Worm (Caenorhabditis elegans) whole organism, young adult: ENCODE results near the gene msp-40.
A peak's percentile ranks its signal among the peaks of the same experiment; 100 is the strongest.
"Not testable (repeated sequence)": the region's sequence is repeated elsewhere in the genome, so short reads cannot be mapped to it uniquely, and the experiment has no call there.

Source experiments
- B0019.2 ChIP-seq: fragments of 200-800 bp; sonication (Bioruptor generic); conservative IDR thresholded peaks from 2 replicates; pipeline ENCODE4 v1.3.6; 2022; ENCODE audit warnings: missing genetic modification reagents, missing genetic modification characterization, missing compliant biosample characterization
- F10E7.11 ChIP-seq: sonication (generic microtip); optimal IDR thresholded peaks from 2 replicates; lab custom pipeline; 2017; ENCODE audit warnings: mild to moderate bottlenecking, missing genetic modification characterization, moderate library complexity, missing compliant biosample characterization
- F37B4.10 ChIP-seq: fragments of 200-800 bp; sonication (Bioruptor generic); IDR thresholded peaks from 2 replicates; pipeline ENCODE4 v1.3.6; 2022; ENCODE audit warnings: missing genetic modification characterization, missing compliant biosample characterization
- F39B2.1 ChIP-seq: fragments of 200-800 bp; sonication (Bioruptor generic); IDR thresholded peaks from 2 replicates; pipeline ENCODE4 v1.3.6; 2022; ENCODE audit warnings: missing genetic modification reagents, missing genetic modification characterization, missing compliant biosample characterization
- F57A8.1 ChIP-seq: fragments of 200-800 bp; sonication (Bioruptor generic); optimal IDR thresholded peaks from 2 replicates; lab custom pipeline; 2018; ENCODE audit warnings: mild to moderate bottlenecking, missing genetic modification characterization, moderate library complexity, missing compliant biosample characterization
- T07F8.4 ChIP-seq: sonication (generic microtip); optimal IDR thresholded peaks from 2 replicates; lab custom pipeline; 2016; ENCODE audit warnings: mild to moderate bottlenecking, missing genetic modification characterization, moderate library complexity, missing compliant biosample characterization
- T26A5.8 ChIP-seq: sonication (generic microtip); optimal IDR thresholded peaks from 2 replicates; lab custom pipeline; 2016; ENCODE audit warnings: missing genetic modification characterization, missing compliant biosample characterization
- Y56A3A.18 ChIP-seq: fragments of 200-800 bp; sonication (Bioruptor generic); IDR thresholded peaks from 2 replicates; pipeline ENCODE4 v1.3.6; 2022; ENCODE audit warnings: missing genetic modification reagents, missing genetic modification characterization, missing compliant biosample characterization
- ZK185.1 ChIP-seq: sonication (generic microtip); optimal IDR thresholded peaks from 2 replicates; lab custom pipeline; 2016; ENCODE audit warnings: mild to moderate bottlenecking, missing genetic modification characterization, missing compliant biosample characterization; ENCODE audit not compliant: poor library complexity, severe bottlenecking
- aptf-2 ChIP-seq: fragments of 200-800 bp; sonication (Bioruptor generic); conservative IDR thresholded peaks from 2 replicates; pipeline ENCODE4 v1.3.6; 2022; ENCODE audit warnings: missing genetic modification reagents, missing genetic modification characterization, missing compliant biosample characterization
- attf-5 ChIP-seq: fragments of 200-800 bp; sonication (Bioruptor generic); optimal IDR thresholded peaks from 2 replicates; lab custom pipeline; 2018; ENCODE audit warnings: mild to moderate bottlenecking, missing genetic modification characterization, missing compliant biosample characterization
- cebp-2 ChIP-seq: fragments of 200-800 bp; sonication (Bioruptor generic); IDR thresholded peaks from 2 replicates; pipeline ENCODE4 v1.3.6; 2022; ENCODE audit warnings: missing genetic modification characterization, missing compliant biosample characterization
- dox-1 ChIP-seq: fragments of 200-800 bp; sonication (Bioruptor generic); IDR thresholded peaks from 2 replicates; pipeline ENCODE4 v1.3.6; 2022; ENCODE audit warnings: missing genetic modification reagents, missing genetic modification characterization, missing compliant biosample characterization
- ets-4 ChIP-seq: fragments of 200-800 bp; sonication (Bioruptor generic); optimal IDR thresholded peaks from 2 replicates; lab custom pipeline; 2018; ENCODE audit warnings: mild to moderate bottlenecking, missing genetic modification characterization, missing compliant biosample characterization
- hlh-12 ChIP-seq: sonication (generic microtip); optimal IDR thresholded peaks from 2 replicates; lab custom pipeline; 2016; ENCODE audit warnings: missing genetic modification characterization, missing compliant biosample characterization
- hsf-1 ChIP-seq: fragments of 200-800 bp; sonication (Bioruptor generic); IDR thresholded peaks from 2 replicates; pipeline ENCODE4 v1.3.6; 2022; ENCODE audit warnings: missing genetic modification reagents, missing genetic modification characterization, missing compliant biosample characterization
- lin-40 ChIP-seq: sonication (generic microtip); optimal IDR thresholded peaks from 2 replicates; lab custom pipeline; 2016; ENCODE audit warnings: missing genetic modification characterization, mild to moderate bottlenecking, missing compliant biosample characterization, missing genotype, missing genetic modification reagents
- mel-28 ChIP-seq: sonication (generic microtip); optimal IDR thresholded peaks from 2 replicates; lab custom pipeline; 2016; ENCODE audit warnings: borderline replicate concordance, mild to moderate bottlenecking, missing genetic modification characterization, missing compliant biosample characterization
- nfya-1 ChIP-seq: sonication (generic microtip); optimal IDR thresholded peaks from 2 replicates; lab custom pipeline; 2017; ENCODE audit warnings: antibody characterized with exemption, missing compliant biosample characterization, missing genetic modification characterization, borderline replicate concordance; ENCODE audit not compliant: insufficient read depth
- nhr-120 ChIP-seq: fragments of 200-800 bp; sonication (Bioruptor generic); IDR thresholded peaks from 2 replicates; pipeline ENCODE4 v1.3.6; 2022; ENCODE audit warnings: missing genetic modification characterization, missing compliant biosample characterization
- nhr-80 ChIP-seq: sonication (generic microtip); optimal IDR thresholded peaks from 2 replicates; lab custom pipeline; 2016; ENCODE audit warnings: missing genetic modification characterization, missing compliant biosample characterization
- repo-1 ChIP-seq: sonication (generic microtip); optimal IDR thresholded peaks from 2 replicates; lab custom pipeline; 2017; ENCODE audit warnings: mild to moderate bottlenecking, missing genetic modification characterization, missing compliant biosample characterization
- snpc-1.3 ChIP-seq: sonication (generic microtip); optimal IDR thresholded peaks from 2 replicates; lab custom pipeline; 2017; ENCODE audit warnings: missing genetic modification characterization, mild to moderate bottlenecking, missing compliant biosample characterization, antibody characterized with exemption, moderate library complexity, missing genotype, missing genetic modification reagents; ENCODE audit not compliant: insufficient read depth
- tbp1 ChIP-seq: fragments of 200-800 bp; sonication (Bioruptor generic); optimal IDR thresholded peaks from 2 replicates; lab custom pipeline; 2018; ENCODE audit warnings: mild to moderate bottlenecking, missing genetic modification characterization, missing compliant biosample characterization
- unc-62 ChIP-seq: fragments of 150-350 bp; optimal IDR thresholded peaks from 2 replicates; lab custom pipeline; 2014; ENCODE audit warnings: missing biosample characterization, missing genetic modification reagents, missing genetic modification characterization
- ztf-18 ChIP-seq: sonication (generic microtip); optimal IDR thresholded peaks from 2 replicates; lab custom pipeline; 2016; ENCODE audit warnings: missing genotype, mild to moderate bottlenecking, missing genetic modification characterization, missing compliant biosample characterization
- ztf-26 ChIP-seq: sonication (generic microtip); optimal IDR thresholded peaks from 2 replicates; lab custom pipeline; 2017; ENCODE audit warnings: missing genetic modification characterization, missing compliant biosample characterization

msp-40 gene

DNA sequence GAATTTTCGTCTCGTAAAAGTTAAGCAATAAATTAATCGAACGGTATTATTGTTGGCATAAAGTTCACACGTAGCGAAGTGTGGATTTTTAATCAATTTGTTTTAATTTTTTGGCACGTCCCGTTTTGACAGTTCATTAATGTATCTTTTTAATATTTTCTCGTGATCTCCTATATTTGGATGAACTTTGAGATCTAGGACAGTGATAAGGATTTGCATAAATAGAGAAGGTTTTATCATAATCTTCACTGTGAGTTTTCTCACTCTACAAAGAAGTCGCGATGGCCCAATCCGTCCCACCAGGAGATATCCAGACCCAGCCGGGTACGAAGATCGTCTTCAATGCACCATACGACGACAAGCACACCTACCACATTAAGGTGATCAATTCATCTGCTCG is at the start of gene msp-40, which contains the start of gene C33F10.8:
Gene msp-40, plus strand, starts transcription at position 282 of the 400 bp plus-strand sequence.
Gene C33F10.8, minus strand, starts transcription at position 101 of the 400 bp plus-strand sequence.
- TF ChIP-seq tbp1 (GFP tag; lab: Kevin White, UChicago); ets-4 (GFP tag; lab: Kevin White, UChicago); mel-28 (tag; lab: Kevin White, UChicago): not testable (repeated sequence)

DNA sequence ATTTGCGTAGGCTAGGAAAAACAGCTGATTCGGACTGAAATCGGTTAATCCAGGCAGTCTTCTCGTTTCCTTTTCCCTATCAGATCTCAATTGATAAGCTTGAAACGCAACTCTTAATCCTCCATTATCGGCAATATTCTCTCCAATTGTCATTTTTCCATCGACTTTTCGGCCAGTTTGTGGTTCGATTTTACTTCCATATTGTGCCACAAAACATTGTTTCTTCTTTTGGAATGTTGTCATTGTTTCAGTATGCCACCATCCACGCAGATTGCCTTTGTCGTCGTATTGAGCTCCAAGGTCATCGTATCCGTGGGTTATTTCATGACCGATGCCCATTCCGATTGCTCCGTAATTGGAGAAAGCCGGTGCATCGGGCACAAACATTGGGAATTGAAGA is 49.4 kb upstream of the msp-40 start:
- TF ChIP-seq aptf-2 (GFP tag; lab: Robert Waterston, UW), result no peak

DNA sequence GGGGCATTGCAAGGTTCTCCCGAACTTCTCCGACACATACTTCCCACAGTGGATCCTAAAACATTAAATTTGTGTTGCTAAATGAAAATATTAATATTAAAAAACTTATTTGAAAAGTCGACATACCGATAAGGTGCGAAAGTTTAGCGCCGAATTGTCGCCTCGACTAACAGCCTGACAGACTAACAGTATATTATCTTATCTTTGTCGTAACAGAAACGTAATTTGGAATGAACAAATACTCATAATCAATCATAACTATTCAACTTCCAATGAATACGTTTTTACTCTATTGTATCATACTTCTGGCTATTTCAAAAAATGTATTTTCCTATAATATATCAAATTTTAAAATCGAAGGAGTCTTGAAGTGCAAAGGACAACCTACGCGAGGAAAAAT is 48.3 kb upstream of the msp-40 start, which contains the start of gene F26G1.11:
Gene F26G1.11, plus strand, starts transcription at position 205 of the 400 bp plus-strand sequence.
- TF ChIP-seq attf-5, result no peak
- TF ChIP-seq nhr-80, result peak; percentile 38

DNA sequence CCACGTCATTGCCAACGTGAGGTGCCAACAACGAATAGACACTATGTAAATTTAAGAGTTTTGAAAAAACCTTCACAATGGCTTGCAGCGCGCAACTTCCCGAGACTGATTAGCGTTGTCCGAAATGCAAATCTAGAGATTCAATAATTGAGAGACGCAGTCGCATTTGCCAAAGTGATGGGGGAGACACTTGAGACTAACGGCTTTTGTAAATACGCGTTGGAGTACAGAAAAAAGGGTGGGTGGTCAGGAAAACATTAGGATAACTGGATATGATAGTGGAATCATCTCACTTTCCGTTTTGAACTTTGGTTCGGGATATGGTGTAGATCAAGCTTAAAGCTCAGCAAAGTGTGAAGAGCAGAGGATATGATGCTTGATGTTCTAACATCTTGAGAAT is 45.5 kb upstream of the msp-40 start:
- no peak for TF ChIP-seq snpc-1.3 (tag; lab: Kevin White, UChicago)
- TF ChIP-seq cebp-2 (GFP tag; lab: Robert Waterston, UW), result no peak
- TF ChIP-seq dox-1, result no peak
- no peak for TF ChIP-seq ztf-26
- TF ChIP-seq F57A8.1 (GFP tag; lab: Kevin White, UChicago), result no peak
- no peak for TF ChIP-seq nhr-120

DNA sequence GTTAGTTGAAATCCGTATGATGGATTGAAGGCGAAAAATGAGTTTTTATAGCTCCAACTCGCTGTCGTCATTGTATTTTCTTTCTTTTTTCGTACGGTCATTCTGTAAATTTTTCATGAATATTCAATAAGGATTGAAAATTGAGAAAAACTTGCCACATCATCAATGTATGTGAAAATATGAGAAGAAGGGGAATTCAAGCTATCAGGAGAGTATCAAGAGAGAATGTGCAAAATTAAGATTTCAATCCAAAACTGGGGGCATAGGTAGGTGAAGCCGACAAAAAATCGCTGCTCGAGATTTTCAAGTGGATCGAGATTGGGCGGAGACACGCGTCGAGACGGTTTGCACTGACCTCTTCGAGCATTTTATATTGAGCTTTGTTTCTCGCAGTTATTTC is 40.8 kb upstream of the msp-40 start, which contains the start of gene nep-12:
Gene nep-12, minus strand, starts transcription at position 101 of the 400 bp plus-strand sequence.
- TF ChIP-seq T26A5.8 (tag; lab: Kevin White, UChicago) (no peak), F39B2.1 (no peak), F10E7.11 (tag; lab: Kevin White, UChicago) (no peak)

DNA sequence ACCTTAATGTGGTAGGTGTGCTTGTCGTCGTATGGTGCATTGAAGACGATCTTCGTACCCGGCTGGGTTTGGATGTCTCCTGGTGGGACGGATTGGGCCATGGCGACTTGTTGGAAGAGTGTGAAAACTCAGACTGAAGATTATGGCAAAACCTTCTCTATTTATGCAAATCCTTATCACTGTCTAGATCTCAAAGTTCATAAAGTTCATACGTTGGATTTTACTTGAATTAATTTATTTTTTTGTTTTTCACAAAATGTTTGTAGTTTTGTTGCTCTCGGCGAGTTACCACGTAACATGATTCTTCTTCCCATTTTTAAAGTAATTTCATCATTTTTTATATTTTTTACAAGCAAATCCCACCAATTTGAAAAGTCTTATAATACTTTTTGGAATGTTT is 39.0 kb upstream of the msp-40 start, which contains the start of gene msp-3:
Gene msp-3, minus strand, starts transcription at position 101 of the 400 bp plus-strand sequence.
- TF ChIP-seq ZK185.1 (tag; lab: Kevin White, UChicago) (no peak), lin-40 (no peak), nfya-1 (tag; lab: Kevin White, UChicago) (no peak), hsf-1 (GFP tag; lab: Robert Waterston, UW) (no peak), F37B4.10 (GFP tag; lab: Robert Waterston, UW) (no peak), B0019.2 (GFP tag; lab: Robert Waterston, UW) (no peak), T07F8.4 (tag; lab: Kevin White, UChicago) (no peak), ztf-18 (tag; lab: Kevin White, UChicago) (no peak), hlh-12 (tag; lab: Kevin White, UChicago) (no peak), unc-62 (no peak), Y56A3A.18 (GFP tag; lab: Robert Waterston, UW) (no peak)

DNA sequence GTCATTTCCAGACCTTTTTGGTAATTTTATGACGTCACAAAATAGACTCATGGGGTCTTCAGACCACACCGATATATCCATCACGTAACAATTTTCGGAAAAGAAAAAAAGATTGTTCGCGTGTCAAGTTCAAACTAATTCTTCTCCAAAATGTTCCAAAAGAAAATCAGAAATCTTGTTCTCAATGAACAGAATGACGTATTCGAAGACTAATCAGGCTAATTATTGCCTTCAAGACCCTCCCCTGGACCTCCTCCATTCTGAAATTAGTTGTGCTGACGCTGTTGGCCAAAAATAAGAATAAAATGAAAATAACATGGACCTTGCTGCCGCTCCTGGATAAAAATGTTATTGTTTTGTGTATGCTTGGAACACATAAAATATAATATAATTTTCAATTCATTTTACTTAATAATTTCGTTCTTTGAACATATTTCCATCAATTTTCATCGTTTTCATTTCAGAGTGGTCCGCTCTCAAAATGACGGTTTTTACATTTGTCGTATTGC is 35.3 kb upstream of the msp-40 start, which contains the start of gene F26G1.15:
Gene F26G1.15, plus strand, starts transcription at position 459 of the 509 bp plus-strand sequence.
- no peak for TF ChIP-seq repo-1
